Worm (Caenorhabditis elegans) whole organism, L3 larva: ENCODE data around the gene cpsf-2.

Experiments
- R02D3.7 ChIP-seq: fragments of 150-350 bp; optimal IDR thresholded peaks from 2 replicates; lab custom pipeline; 2014; ENCODE audit warnings: missing biosample characterization, missing genetic modification characterization
- aly-2 ChIP-seq: fragments of 150-350 bp; optimal IDR thresholded peaks from 2 replicates; lab custom pipeline; 2014; ENCODE audit warnings: missing biosample characterization, missing genetic modification characterization
- ama-1 ChIP-seq: fragments of 150-350 bp; optimal IDR thresholded peaks from 2 replicates; lab custom pipeline; 2018
- ceh-16 ChIP-seq: sonication (generic microtip); optimal IDR thresholded peaks from 2 replicates; lab custom pipeline; 2017; ENCODE audit warnings: missing biosample characterization, missing genetic modification characterization
- daf-12 ChIP-seq: fragments of 150-350 bp; optimal IDR thresholded peaks from 2 replicates; lab custom pipeline; 2014; ENCODE audit warnings: missing biosample characterization, missing genetic modification reagents, missing genetic modification characterization
- nhr-11 ChIP-seq: fragments of 150-350 bp; optimal IDR thresholded peaks from 2 replicates; lab custom pipeline; 2014; ENCODE audit warnings: missing biosample characterization, missing genetic modification characterization
- pha-4 ChIP-seq: fragments of 150-350 bp; optimal IDR thresholded peaks from 2 replicates; lab custom pipeline; 2014; ENCODE audit warnings: missing biosample characterization, missing genetic modification reagents, missing genetic modification characterization
- sea-2 ChIP-seq: fragments of 150-350 bp; sonication (generic microtip); optimal IDR thresholded peaks from 4 replicates; lab custom pipeline; 2014; ENCODE audit warnings: missing biosample characterization, missing genetic modification reagents, missing genetic modification characterization
- skn-1 ChIP-seq: fragments of 150-350 bp; optimal IDR thresholded peaks from 2 replicates; lab custom pipeline; 2014; ENCODE audit warnings: missing biosample characterization, missing genetic modification characterization
- tbx-2 ChIP-seq: sonication (generic microtip); optimal IDR thresholded peaks from 2 replicates; lab custom pipeline; 2016; ENCODE audit warnings: mild to moderate bottlenecking, missing genetic modification characterization, missing compliant biosample characterization
- unc-62 ChIP-seq: fragments of 150-350 bp; sonication (generic microtip); optimal IDR thresholded peaks from 4 replicates; lab custom pipeline; 2014; ENCODE audit warnings: missing biosample characterization, missing genetic modification reagents, missing genetic modification characterization
- ztf-11 ChIP-seq: fragments of 150-350 bp; optimal IDR thresholded peaks from 2 replicates; lab custom pipeline; 2014; ENCODE audit warnings: missing biosample characterization, missing genetic modification characterization
- ztf-4 ChIP-seq: fragments of 150-350 bp; optimal IDR thresholded peaks from 2 replicates; lab custom pipeline; 2014; ENCODE audit warnings: missing biosample characterization, missing genetic modification characterization

DNA sequence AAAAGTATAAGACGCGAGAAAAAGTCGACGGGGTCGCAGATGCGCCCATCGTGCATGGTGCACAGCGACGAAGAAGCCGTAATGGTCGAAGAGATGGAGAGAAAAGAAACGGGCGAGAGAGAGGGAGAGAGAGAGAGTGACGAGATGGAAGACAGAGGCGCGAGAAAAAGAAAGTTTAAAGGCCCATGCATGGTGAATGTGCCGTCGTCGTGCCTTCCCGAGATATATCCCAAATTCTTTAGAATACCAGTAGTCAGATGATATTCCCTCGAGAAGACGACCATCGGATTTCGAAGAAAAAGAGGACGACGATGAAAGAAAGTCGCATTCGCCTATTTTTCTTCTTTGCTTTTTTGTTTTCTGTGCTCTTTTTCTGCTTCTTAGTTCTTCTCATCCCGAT lies 37.0 kb downstream of the cpsf-2 start:
- TF ChIP-seq ama-1 (no peak), ztf-11 (tag; lab: Kevin White, UChicago) (no peak), ceh-16 (tag; lab: Kevin White, UChicago) (no peak), pha-4 (no peak), aly-2 (no peak), daf-12 (tag; lab: Kevin White, UChicago) (no peak), sea-2 (GFP tag; lab: Kevin White, UChicago) (no peak), ztf-4 (tag; lab: Kevin White, UChicago) (no peak), unc-62 (GFP tag; lab: Kevin White, UChicago) (no peak), nhr-11 (tag; lab: Kevin White, UChicago) (no peak), R02D3.7 (no peak), tbx-2 (tag; lab: Kevin White, UChicago) (no peak), skn-1 (tag; lab: Kevin White, UChicago) (no peak)
